Worm (Caenorhabditis elegans): ENCODE data around the gene ZC443.2.
A peak's percentile ranks its signal among the peaks of the same experiment; 100 is the strongest.

The ZC443.2 gene

ce11 chrV:12814022-12814421 lies 3.0 kb upstream of the ZC443.2 start, which contains the start of gene ZC443.3:
Gene ZC443.3 (minus strand): TSS chrV:12814122.
- TF ChIP-seq K11D2.4 (GFP tag; IDR thresholded peaks at IDR 0.05) = no peak
- TF ChIP-seq egl-18 (GFP tag; IDR thresholded peaks at IDR 0.05) = no peak

- TF ChIP-seq ceh-100 (GFP tag; IDR thresholded peaks at IDR 0.05) (no peak), F39B2.1 (GFP tag; IDR thresholded peaks at IDR 0.05) (no peak), sdz-38 (tag; optimal IDR thresholded peaks at IDR 0.05) (no peak), Y53F4B.3 (GFP tag; IDR thresholded peaks at IDR 0.05) (no peak), Y95B8A.8 (GFP tag; IDR thresholded peaks at IDR 0.05) (0 out of 2 replicates have a peak, but pooled peaks have one; percentile 20), K11D2.4 (GFP tag; IDR thresholded peaks at IDR 0.05) (0 out of 2 replicates have a peak, but pooled peaks have one; percentile 14), F10E7.11 (tag; optimal IDR thresholded peaks at IDR 0.05) (no peak), hrde-1 (tag; optimal IDR thresholded peaks at IDR 0.05; ENCODE audit: borderline replicate concordance) (no peak), ama-1 (optimal IDR thresholded peaks at IDR 0.05) (no peak), ama-1 (GFP tag; optimal IDR thresholded peaks at IDR 0.05) (peak in 1 of 2 experiments; percentile 55), egrh-3 (GFP tag; IDR thresholded peaks at IDR 0.05) (no peak), attf-6 (GFP tag; IDR thresholded peaks at IDR 0.05) (no peak), mel-28 (tag; optimal IDR thresholded peaks at IDR 0.05; ENCODE audit: borderline replicate concordance) (no peak), B0019.2 (GFP tag; conservative IDR thresholded peaks at IDR 0.05) (no peak), ceh-91 (GFP tag; IDR thresholded peaks at IDR 0.05) (no peak), cebp-1 (GFP tag; IDR thresholded peaks at IDR 0.05) (no peak), cebp-1 (tag; optimal IDR thresholded peaks at IDR 0.05) (peak; percentile 23), B0336.3 (GFP tag; IDR thresholded peaks at IDR 0.05) (no peak), C06A6.2 (GFP tag; conservative IDR thresholded peaks at IDR 0.05) (peak; percentile 12; the same call in 1 of the 2 replicates), tlf-1 (GFP tag; optimal IDR thresholded peaks at IDR 0.05) (no peak), pha-4 (tag; optimal IDR thresholded peaks at IDR 0.05) (no peak), somi-1 (GFP tag; optimal IDR thresholded peaks at IDR 0.05) (no peak), nfyb-1 (GFP tag; IDR thresholded peaks at IDR 0.05) (0 out of 2 replicates have a peak, but pooled peaks have one; percentile 63), hlh-26 (GFP tag; conservative IDR thresholded peaks at IDR 0.05) (no peak), lir-1 (GFP tag; conservative IDR thresholded peaks at IDR 0.05) (peak; percentile 43; the same call in 1 of the 2 replicates), pbrm-1 (GFP tag; IDR thresholded peaks at IDR 0.05) (no peak)
These were observed 818 bp upstream of the ZC443.2 start for ce11 chrV:12811810-12812209.

DNA sequence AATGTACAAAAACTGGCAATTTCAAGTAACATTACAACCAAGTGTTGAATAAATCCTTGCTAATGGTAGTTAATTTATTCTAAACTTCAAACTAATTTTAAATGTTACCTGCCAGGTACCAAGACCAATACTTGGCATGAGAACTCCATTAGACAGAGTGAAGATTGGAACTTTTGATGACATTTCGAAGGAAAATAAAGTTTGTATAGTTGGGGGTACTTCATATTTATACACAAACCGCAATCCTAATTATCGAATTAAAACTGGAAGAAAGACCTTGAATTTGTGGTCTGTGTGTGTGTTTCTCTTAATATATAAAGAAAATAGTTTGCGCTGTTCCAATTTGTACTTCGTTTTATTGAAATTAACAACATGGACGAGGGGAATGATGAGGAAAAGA lies 1.1 kb downstream of the ZC443.2 start, which contains the start of gene ZC443.1:
Gene ZC443.1 (minus strand): TSS at position 205 of the 400 bp plus-strand sequence.
- no peak for TF ChIP-seq ama-1 (optimal IDR thresholded peaks at IDR 0.05)
- TF ChIP-seq ama-1 (GFP tag; optimal IDR thresholded peaks at IDR 0.05) = no peak
- no peak for TF ChIP-seq lin-40 (tag; optimal IDR thresholded peaks at IDR 0.05)
- TF ChIP-seq chd-7 (tag; optimal IDR thresholded peaks at IDR 0.05) = no peak
- no peak for TF ChIP-seq K11D2.4 (GFP tag; IDR thresholded peaks at IDR 0.05)
- no peak for TF ChIP-seq aptf-2 (GFP tag; conservative IDR thresholded peaks at IDR 0.05)
- TF ChIP-seq sea-2 (GFP tag; IDR thresholded peaks at IDR 0.05) = no peak
- TF ChIP-seq akir-1 (GFP tag; optimal IDR thresholded peaks at IDR 0.05) = no peak
- no peak for TF ChIP-seq zim-3 (tag; optimal IDR thresholded peaks at IDR 0.05)
- no peak for TF ChIP-seq lin-54 (GFP tag; optimal IDR thresholded peaks at IDR 0.05)
- no peak for TF ChIP-seq T26A5.8 (tag; optimal IDR thresholded peaks at IDR 0.05)
- TF ChIP-seq F57A8.1 (GFP tag; optimal IDR thresholded peaks at IDR 0.05) = no peak
- TF ChIP-seq attf-6 (GFP tag; IDR thresholded peaks at IDR 0.05) = no peak
- no peak for TF ChIP-seq hlh-26 (GFP tag; conservative IDR thresholded peaks at IDR 0.05)
- no peak for TF ChIP-seq tbp1 (GFP tag; optimal IDR thresholded peaks at IDR 0.05)
- no peak for TF ChIP-seq rpc-1 (optimal IDR thresholded peaks at IDR 0.05)
- no peak for TF ChIP-seq rpc-1 (tag; optimal IDR thresholded peaks at IDR 0.05)
- no peak for TF ChIP-seq athp-1 (tag; optimal IDR thresholded peaks at IDR 0.05)
- TF ChIP-seq F39B2.1 (GFP tag; IDR thresholded peaks at IDR 0.05) = no peak
